Fruit fly (Drosophila melanogaster): ENCODE results near the gene CG31268.

- TF ChIP-seq CG8478 (optimal IDR thresholded peaks at IDR 0.05) (no peak), psq (optimal IDR thresholded peaks at IDR 0.05) (no peak), Dll (optimal IDR thresholded peaks at IDR 0.05) (no peak), usp (GFP tag; optimal IDR thresholded peaks at IDR 0.05) (no peak), EcR (GFP tag; optimal IDR thresholded peaks at IDR 0.05) (no peak)
Observed at dm6 chr3R:17060809-17061394, 29.3 kb downstream of the CG31268 start.

All from whole organism.